Fruit fly (Drosophila melanogaster): ENCODE data around the gene CecA1.

DNA sequence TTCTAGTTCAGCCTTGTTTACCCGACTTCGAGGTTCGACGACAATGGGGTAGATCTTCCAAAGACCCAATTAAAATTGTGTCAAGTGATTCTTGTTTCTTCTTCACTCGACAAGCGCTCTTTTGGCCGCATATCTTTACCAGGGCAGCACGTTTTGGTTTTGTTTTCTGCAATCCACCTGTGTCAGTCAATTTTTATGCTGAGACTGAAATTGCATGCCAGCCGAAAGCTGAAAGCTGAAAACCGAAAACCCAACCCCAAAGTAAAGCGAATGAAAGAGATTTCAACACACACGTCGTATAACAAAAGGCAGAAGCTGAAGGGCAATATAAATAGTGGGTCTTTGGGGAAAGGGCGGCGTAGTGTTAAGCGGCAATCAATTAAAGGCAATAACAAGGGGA lies 21.3 kb upstream of the CecA1 start:
- no peak for TF ChIP-seq Myc (optimal IDR thresholded peaks at IDR 0.05)
- no peak for TF ChIP-seq insv (optimal IDR thresholded peaks at IDR 0.05)
